Fruit fly (Drosophila melanogaster) whole organism, pupa: ENCODE measurements around the gene Faa.

Experiments used
- CG10348 ChIP-seq: fragments of 200-800 bp; sonication (Bioruptor generic); IDR thresholded peaks from 2 replicates; pipeline ENCODE4 v1.3.6; 2022; ENCODE audit warnings: missing biosample characterization, missing genetic modification characterization
- CG12605 ChIP-seq: fragments of 200-800 bp; sonication (Bioruptor generic); IDR thresholded peaks from 2 replicates; pipeline ENCODE4 v1.3.6; 2022; ENCODE audit warnings: missing biosample characterization, missing genetic modification characterization
- CG13204 ChIP-seq: fragments of 200-800 bp; sonication (Bioruptor generic); optimal IDR thresholded peaks from 2 replicates; lab custom pipeline; 2018; ENCODE audit warnings: missing biosample characterization, mild to moderate bottlenecking, missing genetic modification characterization, moderate library complexity
- CG8301 ChIP-seq: fragments of 200-800 bp; sonication (Bioruptor generic); optimal IDR thresholded peaks from 2 replicates; lab custom pipeline; 2018; ENCODE audit warnings: missing biosample characterization, mild to moderate bottlenecking, missing genetic modification characterization
- CG9948 ChIP-seq: fragments of 200-800 bp; sonication (Bioruptor generic); optimal IDR thresholded peaks from 2 replicates; lab custom pipeline; 2018; ENCODE audit warnings: missing biosample characterization, mild to moderate bottlenecking, missing genetic modification characterization, moderate library complexity
- rn ChIP-seq: fragments of 200-800 bp; sonication (Bioruptor generic); IDR thresholded peaks from 2 replicates; pipeline ENCODE4 v1.3.6; 2022; ENCODE audit warnings: missing biosample characterization, missing genetic modification characterization

dm6 chr3L:4031762-4032161 lies 42.0 kb downstream of the Faa start, which contains the start of the genes Gr64d and Gr64e:
- TF ChIP-seq CG9948 (tag; lab: Kevin White, UChicago) = no peak
- TF ChIP-seq CG10348 (GFP tag; lab: Robert Waterston, UW) = no peak
- no peak for TF ChIP-seq CG12605
- TF ChIP-seq CG8301 = no peak
- TF ChIP-seq CG13204 (GFP tag; lab: Kevin White, UChicago) = no peak
- TF ChIP-seq rn (GFP tag; lab: Robert Waterston, UW) = no peak
